Worm (Caenorhabditis elegans) whole organism, midembryonic: ENCODE results near the gene srw-89.

Source experiments
- T22C8.4 ChIP-seq: fragments of 200-800 bp; sonication (Bioruptor generic); IDR thresholded peaks from 2 replicates; pipeline ENCODE4 v1.3.6; 2022; ENCODE audit warnings: missing genetic modification characterization, missing compliant biosample characterization
- cog-1 ChIP-seq: sonication (generic microtip); optimal IDR thresholded peaks from 2 replicates; lab custom pipeline; 2016; ENCODE audit warnings: missing genetic modification characterization, missing compliant biosample characterization
- flt-1 ChIP-seq: fragments of 200-800 bp; sonication (Bioruptor generic); IDR thresholded peaks from 2 replicates; pipeline ENCODE4 v1.3.6; 2022; ENCODE audit warnings: missing genetic modification characterization, missing compliant biosample characterization
- klf-2 ChIP-seq: fragments of 200-800 bp; sonication (Bioruptor generic); conservative IDR thresholded peaks from 2 replicates; pipeline ENCODE4 v1.3.6; 2022; ENCODE audit warnings: missing genetic modification reagents, missing genetic modification characterization, missing compliant biosample characterization
- med-1 ChIP-seq: sonication (generic microtip); optimal IDR thresholded peaks from 2 replicates; lab custom pipeline; 2017; ENCODE audit warnings: missing genetic modification characterization, mild to moderate bottlenecking, missing compliant biosample characterization, antibody characterized with exemption, missing genetic modification reagents; ENCODE audit not compliant: insufficient read depth
- ref-1 ChIP-seq: fragments of 200-800 bp; sonication (Bioruptor generic); conservative IDR thresholded peaks from 2 replicates; pipeline ENCODE4 v1.3.6; 2022; ENCODE audit warnings: missing genetic modification reagents, missing genetic modification characterization, missing compliant biosample characterization
- tab-1 ChIP-seq: fragments of 200-800 bp; sonication (Bioruptor generic); IDR thresholded peaks from 2 replicates; pipeline ENCODE4 v1.3.6; 2022; ENCODE audit warnings: missing genetic modification characterization, missing compliant biosample characterization
- ztf-23 ChIP-seq: fragments of 200-800 bp; sonication (Bioruptor generic); IDR thresholded peaks from 2 replicates; pipeline ENCODE4 v1.3.6; 2022; ENCODE audit warnings: missing genetic modification reagents, missing genetic modification characterization, missing compliant biosample characterization
- ztf-29 ChIP-seq: fragments of 200-800 bp; sonication (Bioruptor generic); IDR thresholded peaks from 2 replicates; pipeline ENCODE4 v1.3.6; 2022; ENCODE audit warnings: missing genetic modification reagents, missing genetic modification characterization, missing compliant biosample characterization

- no peak for TF ChIP-seq klf-2
- TF ChIP-seq tab-1 (GFP tag; lab: Robert Waterston, UW) = no peak
- TF ChIP-seq T22C8.4 = no peak
- no peak for TF ChIP-seq ref-1 (GFP tag; lab: Robert Waterston, UW)
- no peak for TF ChIP-seq flt-1 (GFP tag; lab: Robert Waterston, UW)
- TF ChIP-seq med-1 (GFP tag; lab: Kevin White, UChicago) = no peak
- TF ChIP-seq ztf-29 (GFP tag; lab: Robert Waterston, UW) = no peak
- TF ChIP-seq ztf-23 (GFP tag; lab: Robert Waterston, UW) = no peak
- no peak for TF ChIP-seq cog-1 (tag; lab: Kevin White, UChicago)
These were observed 39.9 kb upstream of the srw-89 start, which contains the start of gene str-83 for ce11 chrV:3976964-3977363.
